Worm (Caenorhabditis elegans): Measurements from ENCODE around the gene clec-207.
"Not testable (repeated sequence)": the region's sequence is repeated elsewhere in the genome, so short reads cannot be mapped to it uniquely, and the experiment has no call there.

Gene clec-207

ce11 chrV:2144408-2144807 is 48.5 kb downstream of the clec-207 start, which contains the start of gene F22F7.12:
Gene F22F7.12, minus strand, starts transcription at chrV:2144508.
- TF ChIP-seq snpc-4, nhr-11, nhr-23 (tag; optimal IDR thresholded peaks at IDR 0.05): not testable (repeated sequence)

ce11 chrV:2146044-2146443 is 50.2 kb downstream of the clec-207 start, which contains the start of gene str-52:
Gene str-52, minus strand, starts transcription at chrV:2146144.
- TF ChIP-seq snpc-4 (tag; optimal IDR thresholded peaks at IDR 0.05) (no peak), nhr-21 (tag; optimal IDR thresholded peaks at IDR 0.05) (no peak), mdl-1 (tag; optimal IDR thresholded peaks at IDR 0.05) (no peak), R02D3.7 (tag; optimal IDR thresholded peaks at IDR 0.05) (no peak), lin-13 (GFP tag; optimal IDR thresholded peaks at IDR 0.05) (no peak), C34F6.9 (tag; optimal IDR thresholded peaks at IDR 0.05) (no peak)

- no peak for TF ChIP-seq nhr-237 (tag; optimal IDR thresholded peaks at IDR 0.05)
- no peak for TF ChIP-seq F13H6.1 (tag; optimal IDR thresholded peaks at IDR 0.05)
These were observed 50.9 kb downstream of the clec-207 start, which contains the start of gene srbc-20 for ce11 chrV:2146795-2147194. Gene srbc-20, plus strand, starts transcription at chrV:2147095.
